Fruit fly (Drosophila melanogaster): ENCODE results near the gene CG1607.
A peak's percentile ranks its signal among the peaks of the same experiment; 100 is the strongest.

Gene CG1607

dm6 chr3R:31385820-31386330 is 4.0 kb downstream of the CG1607 start:
- TF ChIP-seq cnc (optimal IDR thresholded peaks at IDR 0.05) (no peak), tj (GFP tag; optimal IDR thresholded peaks at IDR 0.05) (no peak), ovo (GFP tag; optimal IDR thresholded peaks at IDR 0.05) (no peak), Crg-1 (GFP tag; optimal IDR thresholded peaks at IDR 0.05) (no peak), CG14711 (tag; optimal IDR thresholded peaks at IDR 0.05) (no peak), CG12768 (GFP tag; optimal IDR thresholded peaks at IDR 0.05) (no peak), CG11617 (GFP tag; optimal IDR thresholded peaks at IDR 0.05) (no peak), CG5204 (GFP tag; optimal IDR thresholded peaks at IDR 0.05) (no peak), cic (GFP tag; optimal IDR thresholded peaks at IDR 0.05) (no peak), toe (GFP tag; optimal IDR thresholded peaks at IDR 0.05) (no peak), Clk (GFP tag; optimal IDR thresholded peaks at IDR 0.05) (no peak)

DNA sequence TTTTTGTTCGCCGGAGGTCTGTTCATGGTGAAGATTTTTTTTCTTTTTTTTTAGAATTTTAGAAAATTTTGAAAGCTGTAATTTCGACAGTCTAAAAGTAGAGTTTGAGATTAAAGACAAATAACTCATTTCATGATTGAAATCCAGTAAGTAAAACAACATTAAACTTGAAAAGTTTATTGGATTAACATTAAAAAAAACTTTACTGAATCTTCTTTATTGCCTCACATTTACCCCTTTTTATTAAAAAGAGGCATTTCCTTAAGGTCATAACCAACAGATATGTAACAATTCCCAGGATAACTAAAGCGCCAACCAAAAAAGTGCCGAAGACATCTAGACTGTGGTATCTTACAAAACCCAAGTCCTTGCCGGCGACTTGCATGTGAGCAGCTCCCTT is 11.5 kb downstream of the CG1607 start, which contains the start of gene CG31204:
Gene CG31204 (minus strand): TSS at position 101 of the 400 bp plus-strand sequence.
- TF ChIP-seq cic (GFP tag; optimal IDR thresholded peaks at IDR 0.05) (no peak), CG33017 (tag; optimal IDR thresholded peaks at IDR 0.05) (no peak), cnc (optimal IDR thresholded peaks at IDR 0.05) (no peak), CG7045 (GFP tag; optimal IDR thresholded peaks at IDR 0.05) (no peak), Clk (GFP tag; optimal IDR thresholded peaks at IDR 0.05) (no peak), ovo (GFP tag; optimal IDR thresholded peaks at IDR 0.05) (no peak), CG11617 (GFP tag; optimal IDR thresholded peaks at IDR 0.05) (no peak), CG1620 (GFP tag; optimal IDR thresholded peaks at IDR 0.05) (no peak), CG12768 (GFP tag; optimal IDR thresholded peaks at IDR 0.05) (no peak), CG7101 (tag; optimal IDR thresholded peaks at IDR 0.05) (no peak), bab1 (GFP tag; optimal IDR thresholded peaks at IDR 0.05) (no peak), Mnt (GFP tag; optimal IDR thresholded peaks at IDR 0.05) (no peak), tj (GFP tag; optimal IDR thresholded peaks at IDR 0.05) (no peak), pad (GFP tag; optimal IDR thresholded peaks at IDR 0.05) (no peak), CG5204 (GFP tag; optimal IDR thresholded peaks at IDR 0.05) (no peak)

- TF ChIP-seq bab1 (GFP tag; optimal IDR thresholded peaks at IDR 0.05) = no peak
- no peak for TF ChIP-seq CG33017 (tag; optimal IDR thresholded peaks at IDR 0.05)
- TF ChIP-seq tj (GFP tag; optimal IDR thresholded peaks at IDR 0.05) = no peak
- TF ChIP-seq CG14711 (tag; optimal IDR thresholded peaks at IDR 0.05) = no peak
- no peak for TF ChIP-seq toe (GFP tag; optimal IDR thresholded peaks at IDR 0.05)
- TF ChIP-seq Crg-1 (GFP tag; optimal IDR thresholded peaks at IDR 0.05) = no peak
- no peak for TF ChIP-seq Clk (GFP tag; optimal IDR thresholded peaks at IDR 0.05)
- no peak for TF ChIP-seq Mnt (GFP tag; optimal IDR thresholded peaks at IDR 0.05)
- TF ChIP-seq CG7045 (GFP tag; optimal IDR thresholded peaks at IDR 0.05) = no peak
- no peak for TF ChIP-seq CG1620 (GFP tag; optimal IDR thresholded peaks at IDR 0.05)
- TF ChIP-seq kay (GFP tag; ENCODE audit: borderline replicate concordance) = no peak
- no peak for TF ChIP-seq ovo (GFP tag; optimal IDR thresholded peaks at IDR 0.05)
- no peak for TF ChIP-seq cic (GFP tag; optimal IDR thresholded peaks at IDR 0.05)
- TF ChIP-seq pad (GFP tag; optimal IDR thresholded peaks at IDR 0.05) = no peak
- no peak for TF ChIP-seq CG7101 (tag; optimal IDR thresholded peaks at IDR 0.05)
- no peak for TF ChIP-seq CG5204 (GFP tag; optimal IDR thresholded peaks at IDR 0.05)
- no peak for TF ChIP-seq CG12768 (GFP tag; optimal IDR thresholded peaks at IDR 0.05)
Measured at dm6 chr3R:31395222-31395831, 13.4 kb downstream of the CG1607 start, which contains the start of the genes Ugt35D1 and Gcn2. TSS of gene Ugt35D1 (minus strand) at chr3R:31395304. TSS of gene Gcn2 (plus strand) at chr3R:31395660.

dm6 chr3R:31404499-31405276 is 22.8 kb downstream of the CG1607 start, which contains the start of gene Gprk2:
TSS of gene Gprk2 (plus strand) at chr3R:31405245.
- peak; percentile 92 for TF ChIP-seq CG7045 (GFP tag; optimal IDR thresholded peaks at IDR 0.05)
- TF ChIP-seq bab1 (GFP tag; optimal IDR thresholded peaks at IDR 0.05) = peak; percentile 98
- TF ChIP-seq Mnt (GFP tag; optimal IDR thresholded peaks at IDR 0.05) = peak; percentile 93
- peak; percentile 99 for TF ChIP-seq CG33017 (tag; optimal IDR thresholded peaks at IDR 0.05)
- peak; percentile 51 for TF ChIP-seq tj (GFP tag; optimal IDR thresholded peaks at IDR 0.05)
- TF ChIP-seq pad (GFP tag; optimal IDR thresholded peaks at IDR 0.05) = peak; percentile 88
- TF ChIP-seq Clk (GFP tag; optimal IDR thresholded peaks at IDR 0.05) = peak; percentile 33
- TF ChIP-seq Hr96 (GFP tag; optimal IDR thresholded peaks at IDR 0.05) = peak; percentile 85
- TF ChIP-seq CG11617 (GFP tag; optimal IDR thresholded peaks at IDR 0.05) = peak; percentile 72
- TF ChIP-seq CG1620 (GFP tag; optimal IDR thresholded peaks at IDR 0.05) = peak; percentile 67
- TF ChIP-seq cic (GFP tag; optimal IDR thresholded peaks at IDR 0.05) = peak; percentile 80
- no peak for TF ChIP-seq kay (GFP tag; ENCODE audit: borderline replicate concordance)
- TF ChIP-seq cnc (optimal IDR thresholded peaks at IDR 0.05) = no peak
- TF ChIP-seq toe (GFP tag; optimal IDR thresholded peaks at IDR 0.05) = peak; percentile 80
- TF ChIP-seq CG14711 (tag; optimal IDR thresholded peaks at IDR 0.05) = peak; percentile 98
- peak; percentile 98 for TF ChIP-seq CG12768 (GFP tag; optimal IDR thresholded peaks at IDR 0.05)
- peak; percentile 82 for TF ChIP-seq CG5204 (GFP tag; optimal IDR thresholded peaks at IDR 0.05)
- TF ChIP-seq CG7101 (tag; optimal IDR thresholded peaks at IDR 0.05) = peak; percentile 99
- no peak for TF ChIP-seq ovo (GFP tag; optimal IDR thresholded peaks at IDR 0.05)
- TF ChIP-seq Crg-1 (GFP tag; optimal IDR thresholded peaks at IDR 0.05) = peak; percentile 92

Data from whole organism, adult.